Worm (Caenorhabditis elegans): Measurements from ENCODE around the gene ntl-2.

Gene ntl-2

ce11 chrII:4376295-4377172, at the start of gene ntl-2:
Gene ntl-2 (minus strand): TSS chrII:4376465.
- TF ChIP-seq jun-1 (tag; optimal IDR thresholded peaks at IDR 0.05): peak; percentile 89
- peak; percentile 77 for TF ChIP-seq ceh-44 (GFP tag; IDR thresholded peaks at IDR 0.05)
- no peak for TF ChIP-seq aly-2 (tag; optimal IDR thresholded peaks at IDR 0.05)
- no peak for TF ChIP-seq unc-39 (tag; optimal IDR thresholded peaks at IDR 0.05)
- TF ChIP-seq set-16 (GFP tag; IDR thresholded peaks at IDR 0.05): peak; percentile 100
- peak; percentile 90 for TF ChIP-seq nhr-25 (tag; optimal IDR thresholded peaks at IDR 0.05; ENCODE audit: borderline replicate concordance, insufficient read depth)
- peak; percentile 76 for TF ChIP-seq zfp-2 (tag; optimal IDR thresholded peaks at IDR 0.05)
- TF ChIP-seq F26F4.8 (GFP tag; conservative IDR thresholded peaks at IDR 0.05): no peak
- peak; percentile 57; the same call in 1 of the 2 replicates for TF ChIP-seq php-3 (GFP tag; IDR thresholded peaks at IDR 0.05)
- peak; percentile 61 for TF ChIP-seq sdz-12 (GFP tag; optimal IDR thresholded peaks at IDR 0.05)
- TF ChIP-seq dmd-9 (GFP tag; IDR thresholded peaks at IDR 0.05): peak; percentile 87
- peak; percentile 18 for TF ChIP-seq cey-2 (tag; optimal IDR thresholded peaks at IDR 0.05; ENCODE audit: borderline replicate concordance, insufficient read depth)
- TF ChIP-seq lsy-2 (tag; optimal IDR thresholded peaks at IDR 0.05): peak; percentile 98 to 99
- TF ChIP-seq fkh-10 (GFP tag; optimal IDR thresholded peaks at IDR 0.05): peak; percentile 59
- peak; percentile 74 for TF ChIP-seq vab-7 (GFP tag; IDR thresholded peaks at IDR 0.05)
- no peak for TF ChIP-seq R02D3.7 (tag; optimal IDR thresholded peaks at IDR 0.05)
- peak in 1 of 2 experiments; percentile 81 for TF ChIP-seq daf-16 (GFP tag; optimal IDR thresholded peaks at IDR 0.05)
- TF ChIP-seq daf-16 (tag; optimal IDR thresholded peaks at IDR 0.05): peak; percentile 88
- peak; percentile 71; the same call in 1 of the 2 replicates for TF ChIP-seq lim-7 (GFP tag; IDR thresholded peaks at IDR 0.05)
- TF ChIP-seq hlh-30 (tag; optimal IDR thresholded peaks at IDR 0.05; ENCODE audit: insufficient read depth): peak; percentile 92
- no peak for TF ChIP-seq fos-1 (tag; optimal IDR thresholded peaks at IDR 0.05)
- peak; percentile 10 for TF ChIP-seq ama-1 (optimal IDR thresholded peaks at IDR 0.05)
- 0 out of 2 replicates have a peak, but pooled peaks have one; percentile 41 for TF ChIP-seq lin-29 (GFP tag; IDR thresholded peaks at IDR 0.05)
- peak; percentile 79 for TF ChIP-seq nhr-102 (tag; optimal IDR thresholded peaks at IDR 0.05)
- TF ChIP-seq Y5F2A.4 (GFP tag; optimal IDR thresholded peaks at IDR 0.05): peak; percentile 79
- peak; percentile 98 for TF ChIP-seq mep-1 (tag; optimal IDR thresholded peaks at IDR 0.05)
- peak; percentile 86 for TF ChIP-seq arid-1 (GFP tag; conservative IDR thresholded peaks at IDR 0.05)
- TF ChIP-seq F44E2.7 (GFP tag; IDR thresholded peaks at IDR 0.05): 0 out of 2 replicates have a peak, but pooled peaks have one; percentile 7
- TF ChIP-seq hmg-1.1 (GFP tag; IDR thresholded peaks at IDR 0.05): peak; percentile 93
- no peak for TF ChIP-seq attf-4 (tag; optimal IDR thresholded peaks at IDR 0.05)
- peak; percentile 94 for TF ChIP-seq rbr-2 (tag; optimal IDR thresholded peaks at IDR 0.05)
- no peak for TF ChIP-seq Y48G9A.11 (GFP tag; IDR thresholded peaks at IDR 0.05)
- TF ChIP-seq spr-1 (tag; optimal IDR thresholded peaks at IDR 0.05): peak; percentile 86
- no peak for TF ChIP-seq tag-97 (GFP tag; IDR thresholded peaks at IDR 0.05)
- peak; percentile 96 for TF ChIP-seq nhr-6 (tag; optimal IDR thresholded peaks at IDR 0.05)
- TF ChIP-seq F10B5.3 (tag; optimal IDR thresholded peaks at IDR 0.05): peak; percentile 1
- peak; percentile 76 for TF ChIP-seq lin-1 (GFP tag; IDR thresholded peaks at IDR 0.05)
- TF ChIP-seq snpc-1.2 (GFP tag; IDR thresholded peaks at IDR 0.05): peak; percentile 55; the same call in 1 of the 2 replicates
- no peak for TF ChIP-seq nhr-111 (GFP tag; optimal IDR thresholded peaks at IDR 0.05)
- no peak for TF ChIP-seq ceh-62 (tag; optimal IDR thresholded peaks at IDR 0.05)
- TF ChIP-seq dmd-8 (GFP tag; IDR thresholded peaks at IDR 0.05): no peak
- TF ChIP-seq tra-1 (GFP tag; IDR thresholded peaks at IDR 0.05): peak; percentile 84
- no peak for TF ChIP-seq unc-130 (GFP tag; optimal IDR thresholded peaks at IDR 0.05)
- no peak for TF ChIP-seq zip-2 (tag; optimal IDR thresholded peaks at IDR 0.05)
- TF ChIP-seq gei-8 (GFP tag; optimal IDR thresholded peaks at IDR 0.05): peak; percentile 67
- no peak for TF ChIP-seq ceh-82 (tag; optimal IDR thresholded peaks at IDR 0.05)
- peak; percentile 89 for TF ChIP-seq ceh-20 (GFP tag; IDR thresholded peaks at IDR 0.05)
- peak; percentile 90 for TF ChIP-seq spr-3 (GFP tag; optimal IDR thresholded peaks at IDR 0.05)
- TF ChIP-seq ctbp-1 (GFP tag; IDR thresholded peaks at IDR 0.05): peak; percentile 93
